Worm (Caenorhabditis elegans) whole organism, L4 larva: ENCODE results near the gene Y38H6C.8.
A peak's percentile ranks its signal among the peaks of the same experiment; 100 is the strongest.

ENCODE experiments used
- F37D6.2 ChIP-seq: sonication (generic microtip); optimal IDR thresholded peaks from 2 replicates; lab custom pipeline; 2016; ENCODE audit warnings: mild to moderate bottlenecking, missing genetic modification characterization, missing compliant biosample characterization
- F44E2.7 ChIP-seq: fragments of 200-800 bp; sonication (Bioruptor generic); IDR thresholded peaks from 2 replicates; pipeline ENCODE4 v2.1.2; 2022; ENCODE audit warnings: missing genetic modification characterization, missing compliant biosample characterization
- T26A8.4 ChIP-seq: fragments of 200-800 bp; sonication (Bioruptor generic); IDR thresholded peaks from 2 replicates; pipeline ENCODE4 v1.3.6; 2022; ENCODE audit warnings: missing genetic modification characterization, missing compliant biosample characterization
- Y5F2A.4 ChIP-seq: fragments of 200-800 bp; sonication (Bioruptor generic); optimal IDR thresholded peaks from 2 replicates; lab custom pipeline; 2018; ENCODE audit warnings: mild to moderate bottlenecking, missing genetic modification characterization, missing compliant biosample characterization
- Y75B8A.6 ChIP-seq: fragments of 200-800 bp; sonication (Bioruptor generic); IDR thresholded peaks from 2 replicates; pipeline ENCODE4 v1.3.6; 2022; ENCODE audit warnings: missing genetic modification reagents, missing genetic modification characterization, missing compliant biosample characterization
- ZK337.2 ChIP-seq: fragments of 200-800 bp; sonication (Bioruptor generic); IDR thresholded peaks from 2 replicates; pipeline ENCODE4 v1.3.6; 2022; ENCODE audit warnings: missing genetic modification reagents, missing genetic modification characterization, missing compliant biosample characterization
- aly-2 ChIP-seq: sonication (generic microtip); optimal IDR thresholded peaks from 2 replicates; lab custom pipeline; 2018; ENCODE audit warnings: missing biosample characterization, missing genetic modification characterization
- ama-1 ChIP-seq: fragments of 150-350 bp; optimal IDR thresholded peaks from 2 replicates; lab custom pipeline; 2014; ENCODE audit warnings: inconsistent platforms, mixed read lengths
- arid-1 ChIP-seq: fragments of 200-800 bp; sonication (Bioruptor generic); conservative IDR thresholded peaks from 2 replicates; pipeline ENCODE4 v1.3.6; 2022; ENCODE audit warnings: missing genetic modification reagents, missing genetic modification characterization, missing compliant biosample characterization
- daf-12 ChIP-seq: fragments of 150-350 bp; optimal IDR thresholded peaks from 2 replicates; lab custom pipeline; 2014; ENCODE audit warnings: missing biosample characterization, missing genetic modification reagents, missing genetic modification characterization
- daf-16 ChIP-seq, 3 experiments: sonication (generic microtip); optimal IDR thresholded peaks; 2 replicates each; lab custom pipeline; 2016 to 2017; ENCODE audit warnings: missing genetic modification characterization in 3 of 3, missing genetic modification reagents in 3 of 3, mild to moderate bottlenecking in 2 of 3, missing compliant biosample characterization in 2 of 3, missing biosample characterization in 1 of 3, moderate library complexity in 1 of 3
- dmd-6 ChIP-seq: fragments of 200-800 bp; sonication (Bioruptor generic); IDR thresholded peaks from 2 replicates; pipeline ENCODE4 v1.3.6; 2022; ENCODE audit warnings: missing genetic modification reagents, missing genetic modification characterization, missing compliant biosample characterization
- dpl-1 ChIP-seq: fragments of 150-350 bp; optimal IDR thresholded peaks from 2 replicates; lab custom pipeline; 2014; ENCODE audit warnings: missing biosample characterization, missing genetic modification reagents, missing genetic modification characterization
- duxl-1 ChIP-seq: sonication (generic microtip); optimal IDR thresholded peaks from 2 replicates; lab custom pipeline; 2016; ENCODE audit warnings: mild to moderate bottlenecking, missing genetic modification characterization, moderate library complexity, missing compliant biosample characterization; ENCODE audit not compliant: poor library complexity
- dve-1 ChIP-seq: sonication (generic microtip); optimal IDR thresholded peaks from 2 replicates; lab custom pipeline; 2017; ENCODE audit warnings: antibody characterized with exemption, mild to moderate bottlenecking, missing genetic modification characterization, missing compliant biosample characterization; ENCODE audit not compliant: insufficient read depth
- egl-27 ChIP-seq: sonication (generic microtip); optimal IDR thresholded peaks from 3 replicates; lab custom pipeline; 2017; ENCODE audit warnings: missing biosample characterization, missing genetic modification reagents, missing genetic modification characterization
- fkh-10 ChIP-seq: fragments of 150-350 bp; optimal IDR thresholded peaks from 2 replicates; lab custom pipeline; 2014; ENCODE audit warnings: missing biosample characterization, missing genetic modification reagents, missing genetic modification characterization
- fos-1 ChIP-seq: fragments of 150-350 bp; optimal IDR thresholded peaks from 2 replicates; lab custom pipeline; 2014; ENCODE audit warnings: missing biosample characterization, missing genetic modification characterization
- hif-1 ChIP-seq, 2 experiments: sonication (generic microtip); optimal IDR thresholded peaks; 2 replicates each; lab custom pipeline; 2016 to 2017; ENCODE audit warnings: missing compliant biosample characterization in 2 of 2, missing genetic modification characterization in 2 of 2, missing genetic modification reagents in 2 of 2, missing genotype in 2 of 2, mild to moderate bottlenecking in 1 of 2
- hlh-11 ChIP-seq: fragments of 200-800 bp; sonication (Bioruptor generic); optimal IDR thresholded peaks from 2 replicates; lab custom pipeline; 2018; ENCODE audit warnings: mild to moderate bottlenecking, missing genetic modification characterization, missing compliant biosample characterization
- hlh-30 ChIP-seq: sonication (generic microtip); optimal IDR thresholded peaks from 2 replicates; lab custom pipeline; 2017; ENCODE audit warnings: antibody characterized with exemption, mild to moderate bottlenecking, missing genetic modification characterization, missing compliant biosample characterization; ENCODE audit not compliant: insufficient read depth
- hmg-1.1 ChIP-seq: fragments of 200-800 bp; sonication (Bioruptor generic); IDR thresholded peaks from 2 replicates; pipeline ENCODE4 v1.3.6; 2022; ENCODE audit warnings: missing genetic modification reagents, missing genetic modification characterization, missing compliant biosample characterization
- jun-1 ChIP-seq: fragments of 150-350 bp; optimal IDR thresholded peaks from 2 replicates; lab custom pipeline; 2014; ENCODE audit warnings: missing biosample characterization, missing genetic modification reagents, missing genetic modification characterization
- lin-13 ChIP-seq: fragments of 150-350 bp; optimal IDR thresholded peaks from 2 replicates; lab custom pipeline; 2014; ENCODE audit warnings: missing biosample characterization, missing genetic modification reagents, missing genetic modification characterization
- lin-15B ChIP-seq: fragments of 150-350 bp; sonication (generic microtip); optimal IDR thresholded peaks from 3 replicates; lab custom pipeline; 2014; ENCODE audit warnings: missing biosample characterization, missing genetic modification characterization
- lin-29 ChIP-seq: fragments of 200-800 bp; sonication (Bioruptor generic); IDR thresholded peaks from 2 replicates; pipeline ENCODE4 v1.3.6; 2022; ENCODE audit warnings: missing genetic modification reagents, missing genetic modification characterization, missing compliant biosample characterization
- lin-38 ChIP-seq: fragments of 200-800 bp; sonication (Bioruptor generic); IDR thresholded peaks from 2 replicates; pipeline ENCODE4 v1.3.6; 2022; ENCODE audit warnings: missing genetic modification reagents, missing genetic modification characterization, missing compliant biosample characterization
- lsy-2 ChIP-seq, 2 experiments: fragments of 150-350 bp in 1 of 2; sonication (generic microtip) in 1 of 2; optimal IDR thresholded peaks; 2 replicates each; lab custom pipeline; 2014 to 2017; ENCODE audit warnings: missing biosample characterization in 2 of 2, missing genetic modification characterization in 2 of 2
- mdl-1 ChIP-seq, 2 experiments: fragments of 150-350 bp in 1 of 2; sonication (generic microtip) in 1 of 2; optimal IDR thresholded peaks; 2 replicates each; lab custom pipeline; 2014 to 2017; ENCODE audit warnings: missing biosample characterization in 2 of 2, missing genetic modification characterization in 2 of 2
- mdt-29 ChIP-seq: fragments of 200-800 bp; sonication (Bioruptor generic); IDR thresholded peaks from 2 replicates; pipeline ENCODE4 v1.3.6; 2022; ENCODE audit warnings: missing genetic modification reagents, missing genetic modification characterization, missing compliant biosample characterization
- mep-1 ChIP-seq: fragments of 150-350 bp; sonication (generic microtip); optimal IDR thresholded peaks from 3 replicates; lab custom pipeline; 2014; ENCODE audit warnings: missing biosample characterization, missing genetic modification characterization
- mxl-2 ChIP-seq: fragments of 200-800 bp; sonication (Bioruptor generic); conservative IDR thresholded peaks from 2 replicates; pipeline ENCODE4 v1.3.6; 2022; ENCODE audit warnings: missing genetic modification reagents, missing genetic modification characterization, missing compliant biosample characterization
- nhr-10 ChIP-seq: fragments of 150-350 bp; optimal IDR thresholded peaks from 2 replicates; lab custom pipeline; 2014; ENCODE audit warnings: missing biosample characterization, missing genetic modification characterization
- nhr-28 ChIP-seq: fragments of 150-350 bp; optimal IDR thresholded peaks from 2 replicates; lab custom pipeline; 2014; ENCODE audit warnings: missing biosample characterization, missing genetic modification characterization
- nhr-41 ChIP-seq: fragments of 200-800 bp; sonication (Bioruptor generic); IDR thresholded peaks from 2 replicates; pipeline ENCODE4 v1.3.6; 2022; ENCODE audit warnings: missing genetic modification reagents, missing genetic modification characterization, missing compliant biosample characterization
- pqm-1 ChIP-seq: sonication (generic microtip); optimal IDR thresholded peaks from 2 replicates; lab custom pipeline; 2017; ENCODE audit warnings: missing biosample characterization, missing genetic modification characterization
- saeg-2 ChIP-seq: fragments of 200-800 bp; sonication (Bioruptor generic); IDR thresholded peaks from 2 replicates; pipeline ENCODE4 v1.3.6; 2022; ENCODE audit warnings: missing genetic modification reagents, missing genetic modification characterization, missing compliant biosample characterization
- spr-1 ChIP-seq: sonication (generic microtip); optimal IDR thresholded peaks from 2 replicates; lab custom pipeline; 2016; ENCODE audit warnings: mild to moderate bottlenecking, missing genetic modification characterization, missing compliant biosample characterization
- spr-3 ChIP-seq: fragments of 200-800 bp; sonication (Bioruptor generic); optimal IDR thresholded peaks from 2 replicates; lab custom pipeline; 2018; ENCODE audit warnings: mild to moderate bottlenecking, missing genetic modification characterization, missing compliant biosample characterization
- unc-39 ChIP-seq: sonication (generic microtip); optimal IDR thresholded peaks from 2 replicates; lab custom pipeline; 2017; ENCODE audit warnings: missing biosample characterization, missing genetic modification characterization
- unc-62 ChIP-seq, 3 experiments: fragments of 150-350 bp in 1 of 3; sonication (generic microtip); optimal IDR thresholded peaks in 2 of 3; peaks in 1 of 3; 1 replicate in 1 of 3; 2 replicates in 2 of 3; lab custom pipeline; 2014 to 2017; ENCODE audit warnings: missing biosample characterization in 3 of 3, missing genetic modification characterization in 3 of 3, missing genetic modification reagents in 3 of 3, missing genotype in 1 of 3
- zfp-3 ChIP-seq: fragments of 200-800 bp; sonication (Bioruptor generic); conservative IDR thresholded peaks from 2 replicates; pipeline ENCODE4 v1.3.6; 2022; ENCODE audit warnings: missing genetic modification reagents, missing genetic modification characterization, missing compliant biosample characterization
- zip-11 ChIP-seq: fragments of 200-800 bp; sonication (Bioruptor generic); IDR thresholded peaks from 2 replicates; pipeline ENCODE4 v1.3.6; 2022; ENCODE audit warnings: missing genetic modification characterization, missing compliant biosample characterization
- ztf-7 ChIP-seq: fragments of 150-350 bp; optimal IDR thresholded peaks from 2 replicates; lab custom pipeline; 2014; ENCODE audit warnings: missing biosample characterization, missing genetic modification characterization

The Y38H6C.8 gene

ce11 chrV:20493271-20494231 lies 20.2 kb upstream of the Y38H6C.8 start, which contains the start of gene B0250.5:
Gene B0250.5, plus strand, starts transcription at chrV:20493924.
- TF ChIP-seq duxl-1 (peak; percentile 3), jun-1 (tag; lab: Kevin White, UChicago) (no peak), mep-1 (tag; lab: Kevin White, UChicago) (peak; percentile 17), zip-11 (no peak), lin-38 (GFP tag; lab: Robert Waterston, UW) (peak; percentile 21; the same call in 1 of the 2 replicates), hif-1 (tag; optimal IDR thresholded peaks at IDR 0.05; lab: Kevin White, UChicago) (peak in 1 of 2 experiments; percentile 35), F44E2.7 (GFP tag; lab: Robert Waterston, UW) (0 out of 2 replicates have a peak, but pooled peaks have one; percentile 65), lin-15B (tag; lab: Kevin White, UChicago) (no peak), dmd-6 (GFP tag; lab: Robert Waterston, UW) (peak; percentile 34; the same call in 1 of the 2 replicates), dpl-1 (GFP tag; lab: Kevin White, UChicago) (peak; percentile 65), hlh-30 (tag; lab: Kevin White, UChicago) (peak; percentile 35), lsy-2 (tag; optimal IDR thresholded peaks at IDR 0.05; lab: Kevin White, UChicago) (peak in 1 of 2 experiments; percentile 54), dve-1 (tag; lab: Kevin White, UChicago) (peak; percentile 45), mdl-1 (tag; optimal IDR thresholded peaks at IDR 0.05; lab: Kevin White, UChicago) (peak in 1 of 2 experiments; percentile 36), ama-1 (lab: Kevin White, UChicago) (no peak)

- TF ChIP-seq zip-11 = no peak
- TF ChIP-seq spr-3 (GFP tag; lab: Kevin White, UChicago) = no peak
- TF ChIP-seq mep-1 (tag; lab: Kevin White, UChicago) = no peak
- no peak for TF ChIP-seq ZK337.2 (GFP tag; lab: Robert Waterston, UW)
- peak; percentile 47; the same call in 1 of the 2 replicates for TF ChIP-seq dmd-6 (GFP tag; lab: Robert Waterston, UW)
- TF ChIP-seq saeg-2 = 0 out of 2 replicates have a peak, but pooled peaks have one; percentile 49
- peak; percentile 30; the same call in 1 of the 2 replicates for TF ChIP-seq Y75B8A.6 (GFP tag; lab: Robert Waterston, UW)
- TF ChIP-seq egl-27 (tag; lab: Kevin White, UChicago) = no peak
- TF ChIP-seq fos-1 (tag; lab: Kevin White, UChicago) = no peak
- peak; percentile 30 for TF ChIP-seq pqm-1 (tag; lab: Kevin White, UChicago)
- TF ChIP-seq F37D6.2 = no peak
- peak in 1 of 2 experiments; percentile 23 for TF ChIP-seq daf-16 (GFP tag; optimal IDR thresholded peaks at IDR 0.05; lab: Kevin White, UChicago)
- peak; percentile 18 for TF ChIP-seq daf-16 (tag; optimal IDR thresholded peaks at IDR 0.05; lab: Kevin White, UChicago)
- TF ChIP-seq daf-12 = no peak
- no peak for TF ChIP-seq unc-39 (tag; lab: Kevin White, UChicago)
- TF ChIP-seq mdt-29 (GFP tag; lab: Robert Waterston, UW) = peak; percentile 50; the same call in 1 of the 2 replicates
- no peak for TF ChIP-seq ztf-7 (tag; lab: Kevin White, UChicago)
- peak; percentile 55 for TF ChIP-seq lin-38 (GFP tag; lab: Robert Waterston, UW)
- TF ChIP-seq hmg-1.1 (GFP tag; lab: Robert Waterston, UW) = no peak
- peak; percentile 28 for TF ChIP-seq hlh-11
- 0 out of 2 replicates have a peak, but pooled peaks have one; percentile 19 for TF ChIP-seq mxl-2 (GFP tag; lab: Robert Waterston, UW)
- TF ChIP-seq lin-29 (GFP tag; lab: Robert Waterston, UW) = no peak
- TF ChIP-seq Y5F2A.4 (GFP tag; lab: Kevin White, UChicago) = no peak
- no peak for TF ChIP-seq spr-1 (tag; lab: Kevin White, UChicago)
- no peak for TF ChIP-seq lin-13 (GFP tag; lab: Kevin White, UChicago)
- TF ChIP-seq arid-1 (GFP tag; lab: Robert Waterston, UW) = peak; percentile 41; the same call in 1 of the 2 replicates
- TF ChIP-seq aly-2 (tag; lab: Kevin White, UChicago) = no peak
- no peak for TF ChIP-seq nhr-28
- no peak for TF ChIP-seq nhr-10 (tag; lab: Kevin White, UChicago)
- TF ChIP-seq unc-62 (GFP tag; optimal IDR thresholded peaks at IDR 0.05 in 1 of 2; lab: Kevin White, UChicago) = peak in 1 of 2 experiments; percentile 32
- no peak for TF ChIP-seq unc-62 (tag; optimal IDR thresholded peaks at IDR 0.05; lab: Kevin White, UChicago)
- TF ChIP-seq T26A8.4 (GFP tag; lab: Robert Waterston, UW) = 0 out of 2 replicates have a peak, but pooled peaks have one; percentile 23
- no peak for TF ChIP-seq nhr-41 (GFP tag; lab: Robert Waterston, UW)
- no peak for TF ChIP-seq fkh-10 (GFP tag; lab: Kevin White, UChicago)
- TF ChIP-seq zfp-3 (GFP tag; lab: Robert Waterston, UW) = peak; percentile 94
- no peak for TF ChIP-seq lsy-2 (tag; optimal IDR thresholded peaks at IDR 0.05; lab: Kevin White, UChicago)
Measured at ce11 chrV:20497537-20497936, 16.2 kb upstream of the Y38H6C.8 start.
